Worm (Caenorhabditis elegans) whole organism, L3 larva: ENCODE measurements around the gene F41E6.12.

ENCODE experiments used
- aly-2 ChIP-seq: fragments of 150-350 bp; optimal IDR thresholded peaks from 2 replicates; lab custom pipeline; 2014; ENCODE audit warnings: missing biosample characterization, missing genetic modification characterization
- ceh-16 ChIP-seq: sonication (generic microtip); optimal IDR thresholded peaks from 2 replicates; lab custom pipeline; 2017; ENCODE audit warnings: missing biosample characterization, missing genetic modification characterization
- ceh-28 ChIP-seq: fragments of 150-350 bp; optimal IDR thresholded peaks from 2 replicates; lab custom pipeline; 2014; ENCODE audit warnings: missing biosample characterization, missing genetic modification reagents, missing genetic modification characterization
- daf-12 ChIP-seq: fragments of 150-350 bp; optimal IDR thresholded peaks from 2 replicates; lab custom pipeline; 2014; ENCODE audit warnings: missing biosample characterization, missing genetic modification reagents, missing genetic modification characterization
- egl-27 ChIP-seq: sonication (generic microtip); optimal IDR thresholded peaks from 4 replicates; lab custom pipeline; 2017; ENCODE audit warnings: missing biosample characterization, missing genetic modification reagents, missing genetic modification characterization
- egl-5 ChIP-seq: fragments of 150-350 bp; optimal IDR thresholded peaks from 2 replicates; lab custom pipeline; 2017; ENCODE audit warnings: missing biosample characterization, missing genetic modification reagents, missing genetic modification characterization, inconsistent platforms
- elt-1 ChIP-seq: fragments of 150-350 bp; optimal IDR thresholded peaks from 2 replicates; lab custom pipeline; 2014; ENCODE audit warnings: missing biosample characterization, missing genetic modification characterization
- elt-2 ChIP-seq: sonication (generic microtip); optimal IDR thresholded peaks from 2 replicates; lab custom pipeline; 2016; ENCODE audit warnings: missing genetic modification reagents, mild to moderate bottlenecking, missing genetic modification characterization, missing compliant biosample characterization
- elt-3 ChIP-seq, 3 experiments: fragments of 150-350 bp in 1 of 3; sonication (generic microtip) in 2 of 3; optimal IDR thresholded peaks; 2 replicates in 2 of 3; 4 replicates in 1 of 3; lab custom pipeline; 2014 to 2017; ENCODE audit warnings: missing biosample characterization in 3 of 3, missing genetic modification characterization in 3 of 3
- fkh-10 ChIP-seq: sonication (generic microtip); optimal IDR thresholded peaks from 2 replicates; lab custom pipeline; 2017; ENCODE audit warnings: missing biosample characterization, missing genetic modification reagents, missing genetic modification characterization
- fkh-2 ChIP-seq: fragments of 150-350 bp; optimal IDR thresholded peaks from 2 replicates; lab custom pipeline; 2014; ENCODE audit warnings: missing biosample characterization, missing genetic modification reagents, missing genetic modification characterization
- hmg-11 ChIP-seq: sonication (generic microtip); optimal IDR thresholded peaks from 2 replicates; lab custom pipeline; 2016; ENCODE audit warnings: missing genetic modification characterization, missing compliant biosample characterization
- jun-1 ChIP-seq: fragments of 150-350 bp; optimal IDR thresholded peaks from 2 replicates; lab custom pipeline; 2014; ENCODE audit warnings: missing biosample characterization, missing genetic modification reagents, missing genetic modification characterization
- lin-15B ChIP-seq: fragments of 150-350 bp; optimal IDR thresholded peaks from 2 replicates; lab custom pipeline; 2014; ENCODE audit warnings: missing biosample characterization, missing genetic modification characterization
- lin-39 ChIP-seq: fragments of 150-350 bp; optimal IDR thresholded peaks from 2 replicates; lab custom pipeline; 2018; ENCODE audit warnings: missing biosample characterization, missing genetic modification reagents, missing genetic modification characterization
- mml-1 ChIP-seq: fragments of 150-350 bp; sonication (generic microtip); optimal IDR thresholded peaks from 3 replicates; lab custom pipeline; 2014; ENCODE audit warnings: missing biosample characterization, missing genetic modification characterization
- nfya-1 ChIP-seq: sonication (generic microtip); optimal IDR thresholded peaks from 2 replicates; lab custom pipeline; 2017; ENCODE audit warnings: missing genetic modification characterization, mild to moderate bottlenecking, missing compliant biosample characterization, antibody characterized with exemption, moderate library complexity; ENCODE audit not compliant: insufficient read depth
- nhr-12 ChIP-seq: fragments of 150-350 bp; optimal IDR thresholded peaks from 2 replicates; lab custom pipeline; 2014; ENCODE audit warnings: missing biosample characterization, missing genetic modification characterization
- nhr-23 ChIP-seq: fragments of 150-350 bp; optimal IDR thresholded peaks from 2 replicates; lab custom pipeline; 2014; ENCODE audit warnings: missing biosample characterization, missing genetic modification reagents, missing genetic modification characterization
- nhr-28 ChIP-seq: fragments of 150-350 bp; optimal IDR thresholded peaks from 2 replicates; lab custom pipeline; 2014; ENCODE audit warnings: missing biosample characterization, missing genetic modification characterization
- nhr-43 ChIP-seq: sonication (generic microtip); optimal IDR thresholded peaks from 2 replicates; lab custom pipeline; 2016; ENCODE audit warnings: mild to moderate bottlenecking, missing genetic modification characterization, missing compliant biosample characterization; ENCODE audit not compliant: poor library complexity, severe bottlenecking
- nhr-67 ChIP-seq: fragments of 150-350 bp; optimal IDR thresholded peaks from 2 replicates; lab custom pipeline; 2014; ENCODE audit warnings: missing biosample characterization, missing genetic modification characterization
- nhr-76 ChIP-seq: fragments of 150-350 bp; sonication (generic microtip); optimal IDR thresholded peaks from 5 replicates; lab custom pipeline; 2014; ENCODE audit warnings: missing biosample characterization, missing genetic modification characterization
- nhr-77 ChIP-seq: fragments of 150-350 bp; optimal IDR thresholded peaks from 2 replicates; lab custom pipeline; 2014; ENCODE audit warnings: missing biosample characterization, missing genetic modification characterization
- pha-4 ChIP-seq: fragments of 150-350 bp; optimal IDR thresholded peaks from 2 replicates; lab custom pipeline; 2014; ENCODE audit warnings: missing biosample characterization, missing genetic modification reagents, missing genetic modification characterization
- skn-1 ChIP-seq: fragments of 150-350 bp; optimal IDR thresholded peaks from 2 replicates; lab custom pipeline; 2014; ENCODE audit warnings: missing biosample characterization, missing genetic modification characterization
- snpc-4 ChIP-seq: fragments of 150-350 bp; optimal IDR thresholded peaks from 2 replicates; lab custom pipeline; 2014; ENCODE audit warnings: missing biosample characterization, missing genetic modification characterization
- tbx-2 ChIP-seq: sonication (generic microtip); optimal IDR thresholded peaks from 2 replicates; lab custom pipeline; 2016; ENCODE audit warnings: mild to moderate bottlenecking, missing genetic modification characterization, missing compliant biosample characterization
- unc-39 ChIP-seq: sonication (generic microtip); optimal IDR thresholded peaks from 4 replicates; lab custom pipeline; 2017; ENCODE audit warnings: missing biosample characterization, missing genetic modification characterization
- unc-62 ChIP-seq: fragments of 150-350 bp; sonication (generic microtip); optimal IDR thresholded peaks from 4 replicates; lab custom pipeline; 2014; ENCODE audit warnings: missing biosample characterization, missing genetic modification reagents, missing genetic modification characterization
- ztf-11 ChIP-seq: fragments of 150-350 bp; optimal IDR thresholded peaks from 2 replicates; lab custom pipeline; 2014; ENCODE audit warnings: missing biosample characterization, missing genetic modification characterization
- ztf-4 ChIP-seq: fragments of 150-350 bp; optimal IDR thresholded peaks from 2 replicates; lab custom pipeline; 2014; ENCODE audit warnings: missing biosample characterization, missing genetic modification characterization

Gene F41E6.12

DNA sequence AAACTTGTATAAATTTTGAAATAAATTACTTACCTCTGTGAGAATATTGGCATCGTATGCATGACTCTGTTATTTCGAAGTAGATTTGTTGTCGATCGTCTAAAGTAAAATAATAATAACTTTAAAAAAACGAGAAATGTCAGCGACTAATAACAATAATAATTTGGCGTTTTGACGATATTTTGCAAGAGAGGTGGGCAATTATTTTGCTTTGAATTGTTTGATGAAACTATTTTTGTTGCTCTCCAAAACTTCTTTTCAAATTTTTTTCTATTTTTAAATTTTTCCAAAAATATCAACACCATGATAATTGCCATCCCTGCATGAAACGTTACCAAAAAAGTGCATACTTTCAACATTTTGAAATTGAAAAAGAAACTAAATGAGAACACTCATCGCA is 29.7 kb downstream of the F41E6.12 start, which contains the start of gene F41E6.7:
Gene F41E6.7 (minus strand): TSS at position 101 of the 400 bp plus-strand sequence.
- no peak for TF ChIP-seq hmg-11 (tag; lab: Kevin White, UChicago)
- no peak for TF ChIP-seq nfya-1 (tag; lab: Kevin White, UChicago)
- no peak for TF ChIP-seq egl-5 (tag; lab: Kevin White, UChicago)
- TF ChIP-seq tbx-2 = no peak
- no peak for TF ChIP-seq nhr-76 (tag; lab: Kevin White, UChicago)
- TF ChIP-seq nhr-77 (tag; lab: Kevin White, UChicago) = no peak
- no peak for TF ChIP-seq jun-1 (tag; lab: Kevin White, UChicago)
- no peak for TF ChIP-seq elt-1
- no peak for TF ChIP-seq ceh-16 (tag; lab: Kevin White, UChicago)
- no peak for TF ChIP-seq skn-1

DNA sequence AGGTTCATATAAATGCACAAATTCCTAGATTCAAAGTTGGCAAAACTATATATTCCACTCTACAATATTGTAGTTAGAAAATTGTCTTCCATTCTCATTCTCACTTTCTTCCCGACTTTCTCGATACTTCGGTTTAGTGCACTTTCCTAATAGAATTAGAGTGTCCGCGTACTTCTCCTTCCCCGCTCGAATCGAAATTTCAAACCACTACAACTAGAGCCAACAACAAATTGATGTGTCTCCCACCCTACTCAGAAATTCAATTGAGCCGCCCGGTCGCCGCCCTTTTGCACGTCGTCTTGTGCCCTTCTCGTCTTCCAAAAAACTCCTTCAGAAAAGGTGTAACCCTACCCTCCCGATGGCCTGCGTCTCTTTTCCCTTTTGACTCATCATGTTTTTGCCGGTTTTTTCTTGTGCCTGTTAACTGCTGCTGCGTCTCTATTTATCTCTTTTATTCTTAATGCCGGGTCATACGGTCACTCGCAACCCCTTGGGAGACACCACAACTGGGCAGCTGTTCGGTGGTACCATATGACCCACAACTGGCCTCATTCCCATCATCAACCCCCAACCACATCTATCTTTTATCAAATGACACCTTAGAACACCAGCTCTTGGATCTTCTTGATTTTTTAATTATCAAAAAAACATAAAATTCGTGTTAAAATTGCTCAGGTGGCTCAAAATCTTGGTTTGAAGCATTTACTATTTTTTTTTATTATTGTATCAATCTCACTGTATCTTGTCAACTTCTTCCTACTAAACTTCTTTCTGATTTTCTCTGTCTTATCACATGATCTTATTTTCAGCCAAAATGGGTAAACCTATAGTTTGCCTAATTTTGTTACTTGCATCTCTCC is 34.6 kb downstream of the F41E6.12 start, which contains the start of gene tag-196:
Gene tag-196 (plus strand): TSS at position 810 of the 860 bp plus-strand sequence.
- peak; percentile 24 for TF ChIP-seq nfya-1 (tag; lab: Kevin White, UChicago)
- TF ChIP-seq lin-39 = peak; percentile 32
- no peak for TF ChIP-seq ztf-4
- TF ChIP-seq egl-5 (tag; lab: Kevin White, UChicago) = peak; percentile 48
- TF ChIP-seq unc-39 (tag; lab: Kevin White, UChicago) = no peak
- TF ChIP-seq elt-3 (tag; optimal IDR thresholded peaks at IDR 0.05; lab: Kevin White, UChicago) = no peak

DNA sequence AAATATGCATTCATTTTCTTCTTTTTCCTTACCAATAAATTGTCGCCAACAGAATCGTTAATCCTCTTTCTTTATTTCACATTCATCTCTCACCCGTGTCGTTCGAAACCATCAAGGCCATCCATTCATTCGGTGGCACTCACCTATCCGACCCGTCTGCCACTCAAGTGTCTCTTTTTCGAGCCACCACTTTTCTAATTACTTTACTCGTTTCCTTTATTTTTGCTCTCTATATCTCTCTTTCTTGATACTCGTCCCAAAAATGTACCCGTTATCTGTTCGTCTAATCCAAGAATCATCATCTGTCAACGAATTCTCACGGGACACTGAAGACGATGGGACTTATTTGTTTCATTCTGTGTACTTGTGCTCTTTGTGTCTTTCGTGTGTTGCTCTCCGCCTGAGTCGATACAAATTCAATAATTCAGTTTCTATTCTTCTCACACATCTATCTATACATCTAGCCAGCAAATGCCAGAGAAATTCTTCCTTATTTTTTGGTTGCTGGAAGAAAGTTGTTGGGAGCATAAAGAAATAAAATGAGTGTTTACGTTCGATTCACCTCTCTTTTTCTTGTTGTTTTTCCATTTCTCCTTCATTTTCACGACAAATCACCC is 36.1 kb downstream of the F41E6.12 start:
- TF ChIP-seq nhr-28 = no peak
- TF ChIP-seq unc-62 (GFP tag; lab: Kevin White, UChicago) = peak; percentile 53
- TF ChIP-seq egl-27 (tag; lab: Kevin White, UChicago) = no peak
- no peak for TF ChIP-seq fkh-2
- no peak for TF ChIP-seq lin-15B (tag; lab: Kevin White, UChicago)
- no peak for TF ChIP-seq mml-1
- TF ChIP-seq ztf-11 = no peak
- TF ChIP-seq skn-1 = no peak
- peak; percentile 58 for TF ChIP-seq elt-1
- TF ChIP-seq daf-12 (tag; lab: Kevin White, UChicago) = no peak
- no peak for TF ChIP-seq pha-4 (tag; lab: Kevin White, UChicago)
- TF ChIP-seq snpc-4 (tag; lab: Kevin White, UChicago) = no peak
- TF ChIP-seq unc-39 (tag; lab: Kevin White, UChicago) = no peak
- peak; percentile 13 for TF ChIP-seq fkh-10 (GFP tag; lab: Kevin White, UChicago)
- peak; percentile 13 for TF ChIP-seq egl-5 (tag; lab: Kevin White, UChicago)
- TF ChIP-seq, all 47 proteins: peak for 4

DNA sequence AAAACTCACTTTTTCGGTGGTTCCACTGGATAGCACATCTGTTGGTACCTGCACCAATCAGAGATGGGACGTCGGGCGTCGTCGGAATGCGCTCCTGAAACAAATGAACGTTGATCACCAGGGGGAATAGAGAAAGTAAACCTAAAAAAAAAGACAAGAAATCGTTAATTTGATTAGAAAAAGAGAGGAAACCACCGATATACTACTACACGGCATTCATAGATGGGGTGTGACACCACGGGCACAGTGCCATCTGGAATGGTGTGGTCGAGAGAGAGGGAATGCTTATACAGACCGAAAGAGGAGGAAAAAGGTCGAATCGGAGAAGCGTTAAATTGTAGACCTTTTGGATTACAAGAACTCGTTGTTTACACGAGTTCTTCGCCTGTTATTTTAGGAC is 40.9 kb downstream of the F41E6.12 start, which contains the start of gene C10B5.3:
Gene C10B5.3 (minus strand): TSS at position 101 of the 400 bp plus-strand sequence.
- TF ChIP-seq elt-1 = no peak
- no peak for TF ChIP-seq ceh-28 (tag; lab: Kevin White, UChicago)
- no peak for TF ChIP-seq unc-62 (GFP tag; lab: Kevin White, UChicago)
- no peak for TF ChIP-seq nhr-23 (tag; lab: Kevin White, UChicago)
- TF ChIP-seq ceh-16 (tag; lab: Kevin White, UChicago) = no peak
- TF ChIP-seq nhr-43 (tag; lab: Kevin White, UChicago) = no peak
- no peak for TF ChIP-seq tbx-2
- TF ChIP-seq elt-2 (tag; lab: Kevin White, UChicago) = no peak
- TF ChIP-seq nhr-67 = no peak
- TF ChIP-seq hmg-11 (tag; lab: Kevin White, UChicago) = no peak
- TF ChIP-seq lin-15B (tag; lab: Kevin White, UChicago) = no peak
- no peak for TF ChIP-seq aly-2 (tag; lab: Kevin White, UChicago)
- TF ChIP-seq skn-1 = no peak
- TF ChIP-seq nhr-12 (tag; lab: Kevin White, UChicago) = no peak
